Fruit fly (Drosophila melanogaster) whole organism, prepupa: ENCODE measurements around the gene Sec24CD.

Experiments
- Blimp-1 ChIP-seq: fragments of 200-800 bp; sonication (Bioruptor generic); optimal IDR thresholded peaks from 3 replicates; lab custom pipeline; 2017; ENCODE audit warnings: missing biosample characterization, missing genetic modification characterization, mild to moderate bottlenecking, moderate library complexity, missing genetic modification reagents
- CG10631 ChIP-seq: fragments of 200-800 bp; sonication (Bioruptor generic); optimal IDR thresholded peaks from 2 replicates; lab custom pipeline; 2016; ENCODE audit warnings: missing biosample characterization, missing genetic modification characterization
- CG11762 ChIP-seq: fragments of 200-800 bp; sonication (Bioruptor generic); optimal IDR thresholded peaks from 3 replicates; lab custom pipeline; 2016; ENCODE audit warnings: missing biosample characterization, missing genetic modification characterization; ENCODE audit not compliant: insufficient read depth
- CG11902 ChIP-seq: fragments of 200-800 bp; sonication (Bioruptor generic); optimal IDR thresholded peaks from 3 replicates; lab custom pipeline; 2016; ENCODE audit warnings: missing biosample characterization, missing genetic modification characterization
- CG15336 ChIP-seq: fragments of 200-800 bp; sonication (Bioruptor generic); IDR thresholded peaks from 2 replicates; pipeline ENCODE4 v1.3.6; 2022; ENCODE audit warnings: missing biosample characterization, missing genetic modification characterization
- CG16779 ChIP-seq: fragments of 200-800 bp; sonication (Bioruptor generic); optimal IDR thresholded peaks from 3 replicates; lab custom pipeline; 2017; ENCODE audit warnings: missing biosample characterization, mild to moderate bottlenecking, missing genetic modification characterization
- CG31627 ChIP-seq: fragments of 200-800 bp; sonication (Bioruptor generic); optimal IDR thresholded peaks from 3 replicates; lab custom pipeline; 2016; ENCODE audit warnings: missing biosample characterization, missing genetic modification characterization
- CG6792 ChIP-seq: fragments of 200-800 bp; sonication (Bioruptor generic); optimal IDR thresholded peaks from 3 replicates; lab custom pipeline; 2016; ENCODE audit warnings: missing biosample characterization, missing genetic modification characterization
- CG7368 ChIP-seq: fragments of 200-800 bp; sonication (Bioruptor generic); optimal IDR thresholded peaks from 3 replicates; lab custom pipeline; 2016; ENCODE audit warnings: missing biosample characterization, missing genetic modification characterization
- Eip75B ChIP-seq: fragments of 200-800 bp; sonication (Bioruptor generic); optimal IDR thresholded peaks from 3 replicates; lab custom pipeline; 2016; ENCODE audit warnings: missing biosample characterization, missing genetic modification characterization
- Eip78C ChIP-seq: fragments of 200-800 bp; sonication (Bioruptor generic); peaks from one replicate; lab custom pipeline; 2016; ENCODE audit warnings: missing biosample characterization, missing genetic modification characterization
- Eip93F ChIP-seq: fragments of 200-800 bp; sonication (Bioruptor generic); optimal IDR thresholded peaks from 2 replicates; lab custom pipeline; 2016; ENCODE audit warnings: missing biosample characterization, mild to moderate bottlenecking, missing genetic modification characterization
- Ets21C ChIP-seq: fragments of 200-800 bp; sonication (Bioruptor generic); optimal IDR thresholded peaks from 3 replicates; lab custom pipeline; 2016; ENCODE audit warnings: missing biosample characterization, missing genetic modification characterization
- Hr39 ChIP-seq: fragments of 200-800 bp; sonication (Bioruptor generic); optimal IDR thresholded peaks from 2 replicates; lab custom pipeline; 2016; ENCODE audit warnings: missing biosample characterization, missing genetic modification characterization
- Lpt ChIP-seq: fragments of 200-800 bp; sonication (Bioruptor generic); optimal IDR thresholded peaks from 3 replicates; lab custom pipeline; 2016; ENCODE audit warnings: missing biosample characterization, missing genetic modification characterization
- Met ChIP-seq: fragments of 200-800 bp; sonication (Bioruptor generic); optimal IDR thresholded peaks from 3 replicates; lab custom pipeline; 2016; ENCODE audit warnings: missing biosample characterization, missing genetic modification characterization
- Smox ChIP-seq: fragments of 200-800 bp; sonication (Bioruptor generic); optimal IDR thresholded peaks from 3 replicates; lab custom pipeline; 2016; ENCODE audit warnings: missing biosample characterization, missing genetic modification characterization
- dac ChIP-seq: fragments of 200-800 bp; sonication (Bioruptor generic); optimal IDR thresholded peaks from 2 replicates; lab custom pipeline; 2017; ENCODE audit warnings: missing biosample characterization, mild to moderate bottlenecking, missing genetic modification characterization
- dsx ChIP-seq: fragments of 200-800 bp; optimal IDR thresholded peaks from 3 replicates; lab custom pipeline; 2019; ENCODE audit warnings: missing biosample characterization, mild to moderate bottlenecking, missing genetic modification characterization, moderate library complexity; ENCODE audit not compliant: poor library complexity, severe bottlenecking
- esn ChIP-seq: fragments of 200-800 bp; sonication (Bioruptor generic); optimal IDR thresholded peaks from 2 replicates; lab custom pipeline; 2016; ENCODE audit warnings: missing biosample characterization, mild to moderate bottlenecking, missing genetic modification characterization, moderate library complexity
- fkh ChIP-seq: fragments of 200-800 bp; sonication (Bioruptor generic); optimal IDR thresholded peaks from 3 replicates; lab custom pipeline; 2017; ENCODE audit warnings: missing biosample characterization, mild to moderate bottlenecking, missing genetic modification characterization, moderate library complexity
- lz ChIP-seq: fragments of 200-800 bp; sonication (Bioruptor generic); optimal IDR thresholded peaks from 3 replicates; lab custom pipeline; 2016; ENCODE audit warnings: missing biosample characterization, missing genetic modification characterization
- salr ChIP-seq, 2 experiments: fragments of 200-800 bp; sonication (Bioruptor generic); optimal IDR thresholded peaks; 3 replicates each; lab custom pipeline; 2016 to 2018; ENCODE audit warnings: missing biosample characterization in 2 of 2, missing genetic modification characterization in 2 of 2, mild to moderate bottlenecking in 1 of 2
- spab ChIP-seq: fragments of 200-800 bp; sonication (Bioruptor generic); optimal IDR thresholded peaks from 2 replicates; lab custom pipeline; 2017; ENCODE audit warnings: missing biosample characterization, mild to moderate bottlenecking, missing genetic modification characterization, missing genetic modification reagents
- ss ChIP-seq, 2 experiments: fragments of 200-800 bp; sonication (Bioruptor generic); optimal IDR thresholded peaks; 2 replicates in 1 of 2; 3 replicates in 1 of 2; lab custom pipeline; 2017 to 2018; ENCODE audit warnings: mild to moderate bottlenecking in 2 of 2, missing biosample characterization in 2 of 2, missing genetic modification characterization in 2 of 2, moderate library complexity in 1 of 2
- svp ChIP-seq: fragments of 200-800 bp; sonication (Bioruptor generic); peaks from one replicate; lab custom pipeline; 2016; ENCODE audit warnings: missing biosample characterization, missing genetic modification characterization
- topi ChIP-seq: fragments of 200-800 bp; sonication (Bioruptor generic); optimal IDR thresholded peaks from 3 replicates; lab custom pipeline; 2016; ENCODE audit warnings: missing biosample characterization, missing genetic modification characterization
- vri ChIP-seq: fragments of 200-800 bp; sonication (Bioruptor generic); optimal IDR thresholded peaks from 3 replicates; lab custom pipeline; 2016; ENCODE audit warnings: missing biosample characterization, mild to moderate bottlenecking, missing genetic modification characterization

Gene Sec24CD

dm6 chr2L:2182735-2183340 lies 53.8 kb downstream of the Sec24CD start (continued):
- peak; percentile 61 to 76 for TF ChIP-seq salr (GFP tag; optimal IDR thresholded peaks at IDR 0.05; lab: Kevin White, UChicago)
- no peak for TF ChIP-seq CG11902
- peak; percentile 66 for TF ChIP-seq CG15336 (GFP tag; lab: Robert Waterston, UW)
- TF ChIP-seq topi: no peak
- no peak for TF ChIP-seq fkh (GFP tag; lab: Kevin White, UChicago)
- peak; percentile 16 for TF ChIP-seq Lpt (GFP tag; lab: Kevin White, UChicago)
- peak; percentile 84 for TF ChIP-seq spab
- peak; percentile 75 for TF ChIP-seq Eip75B (GFP tag; lab: Kevin White, UChicago)
- no peak for TF ChIP-seq Eip93F (GFP tag; lab: Kevin White, UChicago)
- peak; percentile 72 for TF ChIP-seq CG10631
- TF ChIP-seq esn: no peak

dm6 chr2L:2181971-2182643 lies 54.5 kb downstream of the Sec24CD start:
- TF ChIP-seq lz (peak; percentile 6), CG7368 (GFP tag; lab: Kevin White, UChicago) (no peak), Blimp-1 (no peak), CG31627 (GFP tag; lab: Kevin White, UChicago) (peak; percentile 21), CG10631 (no peak), esn (peak; percentile 48), CG16779 (no peak), Met (GFP tag; lab: Kevin White, UChicago) (peak; percentile 6), CG6792 (GFP tag; lab: Kevin White, UChicago) (peak; percentile 4), svp (GFP tag; lab: Kevin White, UChicago) (peak; percentile 69), CG11762 (GFP tag; lab: Kevin White, UChicago) (no peak), dac (GFP tag; lab: Kevin White, UChicago) (no peak), ss (GFP tag; optimal IDR thresholded peaks at IDR 0.05; lab: Kevin White, UChicago) (peak in 1 of 2 experiments; percentile 60), Smox (GFP tag; lab: Kevin White, UChicago) (peak; percentile 11), vri (GFP tag; lab: Kevin White, UChicago) (peak; percentile 20), Ets21C (GFP tag; lab: Kevin White, UChicago) (peak; percentile 11), dsx (no peak), Eip78C (GFP tag; lab: Kevin White, UChicago) (peak; percentile 41), Hr39 (GFP tag; lab: Kevin White, UChicago) (peak; percentile 8), topi (no peak), Eip75B (GFP tag; lab: Kevin White, UChicago) (peak; percentile 9)
